Fruit fly (Drosophila melanogaster) whole organism, prepupa: ENCODE measurements around the gene CG33268.

Experiments used
- Blimp-1 ChIP-seq: fragments of 200-800 bp; sonication (Bioruptor generic); optimal IDR thresholded peaks from 3 replicates; lab custom pipeline; 2017; ENCODE audit warnings: missing biosample characterization, missing genetic modification characterization, mild to moderate bottlenecking, moderate library complexity, missing genetic modification reagents
- CG10631 ChIP-seq: fragments of 200-800 bp; sonication (Bioruptor generic); optimal IDR thresholded peaks from 2 replicates; lab custom pipeline; 2016; ENCODE audit warnings: missing biosample characterization, missing genetic modification characterization
- CG15336 ChIP-seq: fragments of 200-800 bp; sonication (Bioruptor generic); IDR thresholded peaks from 2 replicates; pipeline ENCODE4 v1.3.6; 2022; ENCODE audit warnings: missing biosample characterization, missing genetic modification characterization
- CG1621 ChIP-seq: fragments of 200-800 bp; sonication (Bioruptor generic); optimal IDR thresholded peaks from 3 replicates; lab custom pipeline; 2018; ENCODE audit warnings: missing biosample characterization, mild to moderate bottlenecking, missing genetic modification characterization
- CG16779 ChIP-seq: fragments of 200-800 bp; sonication (Bioruptor generic); optimal IDR thresholded peaks from 3 replicates; lab custom pipeline; 2017; ENCODE audit warnings: missing biosample characterization, mild to moderate bottlenecking, missing genetic modification characterization
- CG31627 ChIP-seq: fragments of 200-800 bp; sonication (Bioruptor generic); optimal IDR thresholded peaks from 3 replicates; lab custom pipeline; 2016; ENCODE audit warnings: missing biosample characterization, missing genetic modification characterization
- CG3919 ChIP-seq: fragments of 200-800 bp; sonication (Bioruptor generic); optimal IDR thresholded peaks from 3 replicates; lab custom pipeline; 2016; ENCODE audit warnings: missing biosample characterization, missing genetic modification characterization
- CG4318 ChIP-seq: fragments of 200-800 bp; sonication (Bioruptor generic); optimal IDR thresholded peaks from 3 replicates; lab custom pipeline; 2017; ENCODE audit warnings: missing biosample characterization, mild to moderate bottlenecking, missing genetic modification characterization
- CG6276 ChIP-seq: fragments of 200-800 bp; sonication (Bioruptor generic); optimal IDR thresholded peaks from 2 replicates; lab custom pipeline; 2017; ENCODE audit warnings: missing biosample characterization, mild to moderate bottlenecking, missing genetic modification characterization
- CG6792 ChIP-seq: fragments of 200-800 bp; sonication (Bioruptor generic); optimal IDR thresholded peaks from 3 replicates; lab custom pipeline; 2016; ENCODE audit warnings: missing biosample characterization, missing genetic modification characterization
- CG6808 ChIP-seq: fragments of 200-800 bp; sonication (Bioruptor generic); optimal IDR thresholded peaks from 3 replicates; lab custom pipeline; 2017; ENCODE audit warnings: missing biosample characterization, missing genetic modification characterization, mild to moderate bottlenecking, moderate library complexity, missing genetic modification reagents
- CG7368 ChIP-seq: fragments of 200-800 bp; sonication (Bioruptor generic); optimal IDR thresholded peaks from 3 replicates; lab custom pipeline; 2016; ENCODE audit warnings: missing biosample characterization, missing genetic modification characterization
- CG8119 ChIP-seq: fragments of 200-800 bp; sonication (Bioruptor generic); IDR thresholded peaks from 3 replicates; pipeline ENCODE4 v1.3.6; 2022; ENCODE audit warnings: missing biosample characterization, missing genetic modification characterization
- CG8319 ChIP-seq: fragments of 200-800 bp; sonication (Bioruptor generic); optimal IDR thresholded peaks from 3 replicates; lab custom pipeline; 2016; ENCODE audit warnings: missing biosample characterization, missing genetic modification characterization
- CG9139 ChIP-seq: fragments of 200-800 bp; sonication (Bioruptor generic); optimal IDR thresholded peaks from 3 replicates; lab custom pipeline; 2017; ENCODE audit warnings: missing biosample characterization, mild to moderate bottlenecking, missing genetic modification characterization
- Eip75B ChIP-seq: fragments of 200-800 bp; sonication (Bioruptor generic); optimal IDR thresholded peaks from 3 replicates; lab custom pipeline; 2016; ENCODE audit warnings: missing biosample characterization, missing genetic modification characterization
- Eip78C ChIP-seq: fragments of 200-800 bp; sonication (Bioruptor generic); peaks from one replicate; lab custom pipeline; 2016; ENCODE audit warnings: missing biosample characterization, missing genetic modification characterization
- Ets96B ChIP-seq: fragments of 200-800 bp; optimal IDR thresholded peaks from 2 replicates; lab custom pipeline; 2019; ENCODE audit warnings: missing biosample characterization, mild to moderate bottlenecking, missing genetic modification characterization, moderate library complexity
- Hr38 ChIP-seq: sonication (Bioruptor generic); optimal IDR thresholded peaks from 2 replicates; lab custom pipeline; 2016; ENCODE audit warnings: missing biosample characterization, missing genetic modification characterization
- Hr39 ChIP-seq: fragments of 200-800 bp; sonication (Bioruptor generic); optimal IDR thresholded peaks from 2 replicates; lab custom pipeline; 2016; ENCODE audit warnings: missing biosample characterization, missing genetic modification characterization
- Lpt ChIP-seq: fragments of 200-800 bp; sonication (Bioruptor generic); optimal IDR thresholded peaks from 3 replicates; lab custom pipeline; 2016; ENCODE audit warnings: missing biosample characterization, missing genetic modification characterization
- Met ChIP-seq: fragments of 200-800 bp; sonication (Bioruptor generic); optimal IDR thresholded peaks from 3 replicates; lab custom pipeline; 2016; ENCODE audit warnings: missing biosample characterization, missing genetic modification characterization
- Sox14 ChIP-seq: fragments of 200-800 bp; sonication (Bioruptor generic); optimal IDR thresholded peaks from 3 replicates; lab custom pipeline; 2016; ENCODE audit warnings: missing biosample characterization, missing genetic modification characterization
- achi ChIP-seq: fragments of 200-800 bp; sonication (Bioruptor generic); optimal IDR thresholded peaks from 3 replicates; lab custom pipeline; 2016; ENCODE audit warnings: missing biosample characterization, missing genetic modification characterization
- cyc ChIP-seq: fragments of 200-800 bp; sonication (Bioruptor generic); optimal IDR thresholded peaks from 3 replicates; lab custom pipeline; 2016; ENCODE audit warnings: missing biosample characterization, missing genetic modification characterization
- dsx ChIP-seq: fragments of 200-800 bp; optimal IDR thresholded peaks from 3 replicates; lab custom pipeline; 2019; ENCODE audit warnings: missing biosample characterization, mild to moderate bottlenecking, missing genetic modification characterization, moderate library complexity; ENCODE audit not compliant: poor library complexity, severe bottlenecking
- fd59A ChIP-seq: fragments of 200-800 bp; sonication (Bioruptor generic); optimal IDR thresholded peaks from 2 replicates; lab custom pipeline; 2017; ENCODE audit warnings: missing biosample characterization, mild to moderate bottlenecking, missing genetic modification characterization, missing genetic modification reagents
- fd85E ChIP-seq: fragments of 200-800 bp; sonication (Bioruptor generic); optimal IDR thresholded peaks from 3 replicates; lab custom pipeline; 2016; ENCODE audit warnings: missing biosample characterization, missing genetic modification characterization
- net ChIP-seq: fragments of 200-800 bp; sonication (Bioruptor generic); optimal IDR thresholded peaks from 3 replicates; lab custom pipeline; 2016; ENCODE audit warnings: missing biosample characterization, missing genetic modification characterization
- salr ChIP-seq, 2 experiments: fragments of 200-800 bp; sonication (Bioruptor generic); optimal IDR thresholded peaks; 3 replicates each; lab custom pipeline; 2016 to 2018; ENCODE audit warnings: missing biosample characterization in 2 of 2, missing genetic modification characterization in 2 of 2, mild to moderate bottlenecking in 1 of 2
- spab ChIP-seq: fragments of 200-800 bp; sonication (Bioruptor generic); optimal IDR thresholded peaks from 2 replicates; lab custom pipeline; 2017; ENCODE audit warnings: missing biosample characterization, mild to moderate bottlenecking, missing genetic modification characterization, missing genetic modification reagents
- svp ChIP-seq: fragments of 200-800 bp; sonication (Bioruptor generic); peaks from one replicate; lab custom pipeline; 2016; ENCODE audit warnings: missing biosample characterization, missing genetic modification characterization
- topi ChIP-seq: fragments of 200-800 bp; sonication (Bioruptor generic); optimal IDR thresholded peaks from 3 replicates; lab custom pipeline; 2016; ENCODE audit warnings: missing biosample characterization, missing genetic modification characterization
- vri ChIP-seq: fragments of 200-800 bp; sonication (Bioruptor generic); optimal IDR thresholded peaks from 3 replicates; lab custom pipeline; 2016; ENCODE audit warnings: missing biosample characterization, mild to moderate bottlenecking, missing genetic modification characterization

Gene CG33268

dm6 chr3L:11587720-11588580, 3.1 kb downstream of the CG33268 start, which contains the start of gene rt (continued):
- TF ChIP-seq Met (GFP tag; lab: Kevin White, UChicago) (peak; percentile 87), topi (GFP tag; lab: Kevin White, UChicago) (peak; percentile 87), CG3919 (GFP tag; lab: Kevin White, UChicago) (peak; percentile 79), salr (GFP tag; optimal IDR thresholded peaks at IDR 0.05; lab: Kevin White, UChicago) (peak; percentile 52 to 81), CG10631 (peak; percentile 80), Hr38 (no peak), spab (GFP tag; lab: Kevin White, UChicago) (peak; percentile 86), fd59A (GFP tag; lab: Kevin White, UChicago) (peak; percentile 90), CG6808 (GFP tag; lab: Kevin White, UChicago) (peak; percentile 90), CG6276 (GFP tag; lab: Kevin White, UChicago) (peak; percentile 82)

- peak; percentile 49; the same call in 1 of the 2 replicates for TF ChIP-seq CG15336
- no peak for TF ChIP-seq CG6276 (GFP tag; lab: Kevin White, UChicago)
- TF ChIP-seq CG16779 (tag; lab: Kevin White, UChicago): no peak
- peak; percentile 87 for TF ChIP-seq Blimp-1 (GFP tag; lab: Kevin White, UChicago)
- TF ChIP-seq vri (GFP tag; lab: Kevin White, UChicago): peak; percentile 7
- no peak for TF ChIP-seq CG8119
- TF ChIP-seq, all 60 proteins: peak for 3
These were observed 4.1 kb downstream of the CG33268 start for dm6 chr3L:11586794-11587462.

DNA sequence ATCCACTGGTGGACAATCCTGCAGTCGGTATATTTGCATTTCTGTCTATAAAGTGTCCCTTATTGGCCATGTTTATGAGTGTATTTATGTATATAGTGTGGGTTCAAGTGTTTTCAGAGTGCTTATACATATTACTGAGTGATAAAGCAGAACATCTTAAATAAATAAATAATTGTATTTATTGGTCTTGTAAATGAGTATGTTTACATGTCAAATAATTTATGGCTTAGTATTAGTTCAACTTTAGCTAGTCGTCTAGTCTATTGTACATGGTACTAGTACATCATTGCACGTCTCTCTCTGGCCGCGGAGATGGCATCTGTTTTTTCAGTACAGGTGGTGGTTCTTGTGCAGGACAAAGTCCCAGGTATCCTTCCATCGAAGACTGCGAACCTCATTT, 7.1 kb downstream of the CG33268 start, which contains the start of gene CG32086:
CG32086 (minus strand) TSS at position 101 of the 400 bp plus-strand sequence.
- no peak for TF ChIP-seq CG7368 (GFP tag; lab: Kevin White, UChicago)
- no peak for TF ChIP-seq Hr39 (GFP tag; lab: Kevin White, UChicago)
- no peak for TF ChIP-seq svp
- TF ChIP-seq CG9139 (GFP tag; lab: Kevin White, UChicago): no peak
- TF ChIP-seq CG8319 (GFP tag; lab: Kevin White, UChicago): no peak
- no peak for TF ChIP-seq vri (GFP tag; lab: Kevin White, UChicago)
- no peak for TF ChIP-seq CG31627 (GFP tag; lab: Kevin White, UChicago)
- no peak for TF ChIP-seq Sox14 (GFP tag; lab: Kevin White, UChicago)
- TF ChIP-seq Eip78C (GFP tag; lab: Kevin White, UChicago): no peak
- TF ChIP-seq salr (GFP tag; optimal IDR thresholded peaks at IDR 0.05; lab: Kevin White, UChicago): no peak
- no peak for TF ChIP-seq CG10631
- TF ChIP-seq, all 60 proteins: peak for 0

DNA sequence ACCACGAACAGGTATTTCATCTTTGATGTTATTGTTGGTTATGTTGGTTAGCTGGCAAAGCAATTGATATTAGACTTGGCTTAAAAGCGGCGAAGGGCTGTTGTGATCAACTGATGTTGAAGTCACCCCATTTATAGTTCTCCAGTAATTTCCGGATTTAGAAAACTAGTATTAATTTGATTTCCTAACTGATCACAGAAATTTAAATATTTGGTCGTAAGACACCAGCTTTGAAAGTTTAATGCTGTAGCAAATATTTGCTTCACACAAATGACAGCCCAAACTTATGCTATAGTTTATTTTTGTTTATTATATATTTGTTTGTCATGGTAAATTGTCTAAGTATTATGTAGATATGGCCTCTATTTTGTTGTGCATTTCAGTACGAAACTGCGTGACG, 8.9 kb downstream of the CG33268 start, which contains the start of gene CG33269:
CG33269 (minus strand) TSS at position 101 of the 400 bp plus-strand sequence.
- TF ChIP-seq Ets96B (tag; lab: Kevin White, UChicago): no peak
- no peak for TF ChIP-seq dsx (GFP tag; lab: Kevin White, UChicago)
- no peak for TF ChIP-seq cyc (GFP tag; lab: Kevin White, UChicago)
- TF ChIP-seq net (GFP tag; lab: Kevin White, UChicago): no peak
- TF ChIP-seq achi (GFP tag; lab: Kevin White, UChicago): no peak
- TF ChIP-seq CG1621 (tag; lab: Kevin White, UChicago): no peak
- no peak for TF ChIP-seq CG6792 (GFP tag; lab: Kevin White, UChicago)
- no peak for TF ChIP-seq Eip78C (GFP tag; lab: Kevin White, UChicago)
- TF ChIP-seq Lpt (GFP tag; lab: Kevin White, UChicago): no peak
- no peak for TF ChIP-seq svp
- TF ChIP-seq CG15336: no peak
- TF ChIP-seq CG4318: no peak
- TF ChIP-seq Eip75B: no peak
- TF ChIP-seq Met (GFP tag; lab: Kevin White, UChicago): no peak
- TF ChIP-seq fd85E: no peak
- TF ChIP-seq Hr38: no peak
